Worm (Caenorhabditis elegans) whole organism, L4 larva: ENCODE results near the gene ZK1128.3.

Source experiments
- aha-1 ChIP-seq: fragments of 150-350 bp; peaks from one replicate; lab custom pipeline; 2014; ENCODE audit warnings: missing biosample characterization, missing genetic modification characterization
- ama-1 ChIP-seq: fragments of 150-350 bp; optimal IDR thresholded peaks from 2 replicates; lab custom pipeline; 2014; ENCODE audit warnings: inconsistent platforms, mixed read lengths
- cey-2 ChIP-seq: sonication (generic microtip); optimal IDR thresholded peaks from 3 replicates; lab custom pipeline; 2017; ENCODE audit warnings: missing genetic modification characterization, mild to moderate bottlenecking, missing compliant biosample characterization, antibody characterized with exemption, borderline replicate concordance; ENCODE audit not compliant: insufficient read depth
- dve-1 ChIP-seq: sonication (generic microtip); optimal IDR thresholded peaks from 2 replicates; lab custom pipeline; 2017; ENCODE audit warnings: antibody characterized with exemption, mild to moderate bottlenecking, missing genetic modification characterization, missing compliant biosample characterization; ENCODE audit not compliant: insufficient read depth
- hif-1 ChIP-seq, 2 experiments: sonication (generic microtip); optimal IDR thresholded peaks; 2 replicates each; lab custom pipeline; 2016 to 2017; ENCODE audit warnings: missing compliant biosample characterization in 2 of 2, missing genetic modification characterization in 2 of 2, missing genetic modification reagents in 2 of 2, missing genotype in 2 of 2, mild to moderate bottlenecking in 1 of 2
- jun-1 ChIP-seq: fragments of 150-350 bp; optimal IDR thresholded peaks from 2 replicates; lab custom pipeline; 2014; ENCODE audit warnings: missing biosample characterization, missing genetic modification reagents, missing genetic modification characterization
- lin-15B ChIP-seq: fragments of 150-350 bp; sonication (generic microtip); optimal IDR thresholded peaks from 3 replicates; lab custom pipeline; 2014; ENCODE audit warnings: missing biosample characterization, missing genetic modification characterization
- lsy-2 ChIP-seq, 2 experiments: fragments of 150-350 bp in 1 of 2; sonication (generic microtip) in 1 of 2; optimal IDR thresholded peaks; 2 replicates each; lab custom pipeline; 2014 to 2017; ENCODE audit warnings: missing biosample characterization in 2 of 2, missing genetic modification characterization in 2 of 2
- nhr-77 ChIP-seq: fragments of 150-350 bp; optimal IDR thresholded peaks from 2 replicates; lab custom pipeline; 2014; ENCODE audit warnings: missing biosample characterization, missing genetic modification characterization
- pqm-1 ChIP-seq: sonication (generic microtip); optimal IDR thresholded peaks from 2 replicates; lab custom pipeline; 2017; ENCODE audit warnings: missing biosample characterization, missing genetic modification characterization
- sdz-12 ChIP-seq: fragments of 200-800 bp; sonication (Bioruptor generic); optimal IDR thresholded peaks from 2 replicates; lab custom pipeline; 2018; ENCODE audit warnings: mild to moderate bottlenecking, missing genetic modification characterization, missing compliant biosample characterization
- snpc-4 ChIP-seq: fragments of 150-350 bp; optimal IDR thresholded peaks from 2 replicates; lab custom pipeline; 2014; ENCODE audit warnings: missing biosample characterization, missing genetic modification characterization
- tag-97 ChIP-seq: fragments of 200-800 bp; sonication (Bioruptor generic); IDR thresholded peaks from 2 replicates; pipeline ENCODE4 v1.3.6; 2022; ENCODE audit warnings: missing genetic modification characterization, missing compliant biosample characterization
- unc-62 ChIP-seq, 3 experiments: fragments of 150-350 bp in 1 of 3; sonication (generic microtip); optimal IDR thresholded peaks in 2 of 3; peaks in 1 of 3; 1 replicate in 1 of 3; 2 replicates in 2 of 3; lab custom pipeline; 2014 to 2017; ENCODE audit warnings: missing biosample characterization in 3 of 3, missing genetic modification characterization in 3 of 3, missing genetic modification reagents in 3 of 3, missing genotype in 1 of 3

DNA sequence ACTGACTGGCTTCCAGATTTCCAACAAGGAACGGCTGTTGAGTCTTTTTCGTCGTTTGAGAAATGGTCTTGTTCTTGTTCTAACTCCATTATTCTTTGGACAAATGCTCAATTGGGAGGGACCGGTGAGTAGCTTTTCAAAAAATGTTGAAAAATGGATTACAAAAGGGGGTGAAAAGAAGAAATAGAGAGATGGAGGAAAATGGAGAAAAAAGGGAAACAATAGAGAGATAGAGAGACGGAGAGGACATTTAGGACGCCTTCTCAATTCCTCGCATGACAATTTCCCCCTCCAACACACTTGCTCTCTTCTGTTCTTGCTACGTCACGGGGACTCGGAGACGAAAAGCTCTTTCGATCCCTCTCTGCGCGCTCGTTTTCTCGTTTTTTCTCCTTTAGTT lies 34.3 kb upstream of the ZK1128.3 start:
- peak in 1 of 2 experiments; percentile 96 for TF ChIP-seq unc-62 (GFP tag; optimal IDR thresholded peaks at IDR 0.05 in 1 of 2; lab: Kevin White, UChicago)
- no peak for TF ChIP-seq unc-62 (tag; optimal IDR thresholded peaks at IDR 0.05; lab: Kevin White, UChicago)
- no peak for TF ChIP-seq sdz-12 (GFP tag; lab: Kevin White, UChicago)
- no peak for TF ChIP-seq pqm-1 (tag; lab: Kevin White, UChicago)
- no peak for TF ChIP-seq jun-1 (tag; lab: Kevin White, UChicago)
- peak; percentile 61 for TF ChIP-seq aha-1 (tag; lab: Kevin White, UChicago)
- TF ChIP-seq hif-1 (tag; optimal IDR thresholded peaks at IDR 0.05; lab: Kevin White, UChicago), result no peak
- TF ChIP-seq ama-1 (lab: Kevin White, UChicago), result no peak
- no peak for TF ChIP-seq cey-2
- no peak for TF ChIP-seq nhr-77 (tag; lab: Kevin White, UChicago)
- no peak for TF ChIP-seq snpc-4 (tag; lab: Kevin White, UChicago)
- TF ChIP-seq lin-15B (tag; lab: Kevin White, UChicago), result no peak
- peak; percentile 24 to 73 for TF ChIP-seq lsy-2 (tag; optimal IDR thresholded peaks at IDR 0.05; lab: Kevin White, UChicago)
- no peak for TF ChIP-seq tag-97 (GFP tag; lab: Robert Waterston, UW)
- no peak for TF ChIP-seq dve-1 (tag; lab: Kevin White, UChicago)
